Fruit fly (Drosophila melanogaster): ENCODE data around the gene Eig71Ek.

DNA sequence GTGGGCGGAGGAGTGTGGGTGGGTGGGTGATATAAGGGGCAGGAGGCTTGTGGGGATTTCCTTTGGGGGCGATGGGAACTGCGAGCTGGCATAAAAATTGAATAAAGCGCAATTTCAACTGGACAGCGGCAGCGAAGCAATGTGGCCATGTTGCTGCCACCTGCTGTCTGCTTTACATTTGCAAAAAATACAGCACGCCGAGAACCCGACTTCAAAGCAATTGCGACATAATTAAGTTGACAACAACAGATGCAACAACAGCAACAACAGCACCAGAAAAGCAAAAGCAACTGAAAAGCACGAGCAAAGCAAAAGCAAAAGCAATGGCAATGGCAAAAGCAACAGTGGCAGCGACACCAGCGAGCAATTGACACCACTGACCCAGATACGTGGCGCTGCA lies 47.1 kb downstream of the Eig71Ek start:
- TF ChIP-seq Ets98B (GFP tag; IDR thresholded peaks at IDR 0.05): no peak
- TF ChIP-seq CG32121 (GFP tag; IDR thresholded peaks at IDR 0.05): no peak
- no peak for TF ChIP-seq D1 (tag; optimal IDR thresholded peaks at IDR 0.05)

Measured in whole organism, pupa.